Worm (Caenorhabditis elegans): ENCODE data around the gene C24H10.4.

- TF ChIP-seq ceh-30 (tag; optimal IDR thresholded peaks at IDR 0.05): no peak
- no peak for TF ChIP-seq Y22D7AL.16 (tag; optimal IDR thresholded peaks at IDR 0.05)
- no peak for TF ChIP-seq elt-2 (tag; optimal IDR thresholded peaks at IDR 0.05)
- TF ChIP-seq nfya-1 (tag; optimal IDR thresholded peaks at IDR 0.05): no peak
- TF ChIP-seq ceh-22 (tag; optimal IDR thresholded peaks at IDR 0.05): no peak
- TF ChIP-seq ama-1 (optimal IDR thresholded peaks at IDR 0.05): no peak
- no peak for TF ChIP-seq pqm-1 (tag; optimal IDR thresholded peaks at IDR 0.05)
- TF ChIP-seq nhr-11 (tag; optimal IDR thresholded peaks at IDR 0.05): no peak
- no peak for TF ChIP-seq pros-1 (tag; optimal IDR thresholded peaks at IDR 0.05)
- TF ChIP-seq sox-4 (tag; optimal IDR thresholded peaks at IDR 0.05): no peak
Measured at ce11 chrX:5017591-5017990, 41.5 kb downstream of the C24H10.4 start, which contains the start of gene sek-3.

Measured in whole organism, late embryonic.